Worm (Caenorhabditis elegans): Measurements from ENCODE around the gene Y53C12A.7.
A peak's percentile ranks its signal among the peaks of the same experiment; 100 is the strongest.

The Y53C12A.7 gene

ce11 chrII:9655530-9656139 lies 44.7 kb upstream of the Y53C12A.7 start, which contains the start of gene ZK1307.1:
Gene ZK1307.1 (minus strand): TSS chrII:9655580.
- TF ChIP-seq dpl-1 (GFP tag; optimal IDR thresholded peaks at IDR 0.05) (no peak), unc-98 (GFP tag; IDR thresholded peaks at IDR 0.05) (no peak), elt-2 (tag; optimal IDR thresholded peaks at IDR 0.05) (peak; percentile 32), lir-3 (tag; optimal IDR thresholded peaks at IDR 0.05; ENCODE audit: poor library complexity) (no peak), aha-1 (tag; optimal IDR thresholded peaks at IDR 0.05) (no peak), pag-3 (tag; optimal IDR thresholded peaks at IDR 0.05; ENCODE audit: borderline replicate concordance, insufficient read depth) (no peak), pqm-1 (tag; optimal IDR thresholded peaks at IDR 0.05) (no peak), lin-13 (GFP tag; optimal IDR thresholded peaks at IDR 0.05) (no peak), nhr-76 (tag; optimal IDR thresholded peaks at IDR 0.05) (no peak), fkh-10 (GFP tag; optimal IDR thresholded peaks at IDR 0.05) (no peak), sptf-1 (tag; optimal IDR thresholded peaks at IDR 0.05) (no peak), blmp-1 (tag; optimal IDR thresholded peaks at IDR 0.05) (peak; percentile 23)

- no peak for TF ChIP-seq C34B4.2 (tag; optimal IDR thresholded peaks at IDR 0.05)
- no peak for TF ChIP-seq fkh-10 (GFP tag; optimal IDR thresholded peaks at IDR 0.05)
- TF ChIP-seq hlh-17 (GFP tag; optimal IDR thresholded peaks at IDR 0.05; ENCODE audit: borderline replicate concordance), result no peak
- TF ChIP-seq snu-23 (GFP tag; optimal IDR thresholded peaks at IDR 0.05), result peak; percentile 13
- TF ChIP-seq ceh-88 (GFP tag; IDR thresholded peaks at IDR 0.05), result no peak
- no peak for TF ChIP-seq fos-1 (tag; optimal IDR thresholded peaks at IDR 0.05)
- no peak for TF ChIP-seq sox-4 (tag; optimal IDR thresholded peaks at IDR 0.05)
- TF ChIP-seq ztf-11 (tag; optimal IDR thresholded peaks at IDR 0.05), result no peak
- peak; percentile 94 for TF ChIP-seq nhr-20 (tag; optimal IDR thresholded peaks at IDR 0.05)
- TF ChIP-seq snpc-4 (tag; optimal IDR thresholded peaks at IDR 0.05), result no peak
- peak; percentile 11 for TF ChIP-seq C16A3.4 (tag; optimal IDR thresholded peaks at IDR 0.05)
- no peak for TF ChIP-seq hlh-4 (tag; optimal IDR thresholded peaks at IDR 0.05)
- TF ChIP-seq efl-3 (GFP tag; optimal IDR thresholded peaks at IDR 0.05), result no peak
- peak; percentile 39 for TF ChIP-seq nhr-47 (tag; optimal IDR thresholded peaks at IDR 0.05)
- no peak for TF ChIP-seq jun-1 (tag; optimal IDR thresholded peaks at IDR 0.05)
- TF ChIP-seq lin-13 (GFP tag; optimal IDR thresholded peaks at IDR 0.05), result no peak
- TF ChIP-seq swsn-7 (tag; optimal IDR thresholded peaks at IDR 0.05), result no peak
- no peak for TF ChIP-seq vab-15 (tag; optimal IDR thresholded peaks at IDR 0.05)
- no peak for TF ChIP-seq ceh-63 (GFP tag; optimal IDR thresholded peaks at IDR 0.05)
- no peak for TF ChIP-seq fkh-8 (tag; optimal IDR thresholded peaks at IDR 0.05)
- no peak for TF ChIP-seq egl-13 (tag; optimal IDR thresholded peaks at IDR 0.05)
- TF ChIP-seq lsy-2 (tag; optimal IDR thresholded peaks at IDR 0.05), result peak in 1 of 2 experiments; percentile 2
- TF ChIP-seq unc-98 (GFP tag; IDR thresholded peaks at IDR 0.05), result no peak
- peak; percentile 57 for TF ChIP-seq nhr-71 (tag; optimal IDR thresholded peaks at IDR 0.05)
- no peak for TF ChIP-seq hpl-2 (GFP tag; optimal IDR thresholded peaks at IDR 0.05)
- no peak for TF ChIP-seq aha-1 (tag; optimal IDR thresholded peaks at IDR 0.05)
- TF ChIP-seq ztf-4 (tag; optimal IDR thresholded peaks at IDR 0.05), result no peak
- TF ChIP-seq lin-35 (GFP tag; optimal IDR thresholded peaks at IDR 0.05), result peak in 1 of 2 experiments; percentile 70
- no peak for TF ChIP-seq mef-2 (tag; optimal IDR thresholded peaks at IDR 0.05)
- no peak for TF ChIP-seq xbp-1 (tag; optimal IDR thresholded peaks at IDR 0.05)
- no peak for TF ChIP-seq lir-3 (tag; optimal IDR thresholded peaks at IDR 0.05; ENCODE audit: poor library complexity)
- no peak for TF ChIP-seq Y116A8C.19 (tag; optimal IDR thresholded peaks at IDR 0.05; ENCODE audit: borderline replicate concordance)
- TF ChIP-seq grh-1 (GFP tag; IDR thresholded peaks at IDR 0.05), result peak; percentile 31; the same call in 1 of the 2 replicates
- TF ChIP-seq irx-1 (tag; optimal IDR thresholded peaks at IDR 0.05), result no peak
- no peak for TF ChIP-seq ceh-90 (tag; optimal IDR thresholded peaks at IDR 0.05)
- no peak for TF ChIP-seq C04F5.9 (tag; optimal IDR thresholded peaks at IDR 0.05)
- no peak for TF ChIP-seq lin-39 (tag; optimal IDR thresholded peaks at IDR 0.05)
- TF ChIP-seq pqm-1 (tag; optimal IDR thresholded peaks at IDR 0.05), result no peak
- TF ChIP-seq aly-2 (tag; optimal IDR thresholded peaks at IDR 0.05), result no peak
- TF ChIP-seq tlp-1 (tag; optimal IDR thresholded peaks at IDR 0.05), result no peak
- no peak for TF ChIP-seq nhr-76 (tag; optimal IDR thresholded peaks at IDR 0.05)
- no peak for TF ChIP-seq unc-62 (GFP tag; optimal IDR thresholded peaks at IDR 0.05)
- TF ChIP-seq egl-27 (tag; optimal IDR thresholded peaks at IDR 0.05), result no peak
- peak in 1 of 2 experiments; percentile 67 for TF ChIP-seq mdl-1 (tag; optimal IDR thresholded peaks at IDR 0.05)
Observed at ce11 chrII:9656210-9656755, 44.1 kb upstream of the Y53C12A.7 start, which contains the start of gene gstk-1. Gene gstk-1 (plus strand): TSS chrII:9656705.

All from whole organism, L1 larva.